Fruit fly (Drosophila melanogaster): ENCODE data around the gene beta-PheRS.

The beta-PheRS gene

dm6 chr3R:24203426-24203825 lies 49.1 kb downstream of the beta-PheRS start (continued):
- TF ChIP-seq B-H1 (GFP tag; IDR thresholded peaks at IDR 0.05) = no peak
- no peak for TF ChIP-seq pb (GFP tag; optimal IDR thresholded peaks at IDR 0.05)
- TF ChIP-seq NFAT (GFP tag; IDR thresholded peaks at IDR 0.05) = no peak
- no peak for TF ChIP-seq bab2 (GFP tag; optimal IDR thresholded peaks at IDR 0.05)
- TF ChIP-seq CG12236 (GFP tag; optimal IDR thresholded peaks at IDR 0.05) = no peak
- 0 out of 4 replicates have a peak, but pooled peaks have one; percentile 27 for TF ChIP-seq chinmo (GFP tag; IDR thresholded peaks at IDR 0.05; ENCODE audit: partially characterized antibody)
- TF ChIP-seq dmrt99B (tag; optimal IDR thresholded peaks at IDR 0.05) = peak; percentile 66
- peak; percentile 15 for TF ChIP-seq CG18262 (tag; optimal IDR thresholded peaks at IDR 0.05)
- peak; percentile 36 for TF ChIP-seq unpg (GFP tag; optimal IDR thresholded peaks at IDR 0.05)
- no peak for TF ChIP-seq CG6254 (GFP tag; optimal IDR thresholded peaks at IDR 0.05)
- 0 out of 3 replicates have a peak, but pooled peaks have one; percentile 44 for TF ChIP-seq Optix (GFP tag; IDR thresholded peaks at IDR 0.05)
- TF ChIP-seq CG4730 (GFP tag; IDR thresholded peaks at IDR 0.05) = no peak
- TF ChIP-seq ATbp (GFP tag; optimal IDR thresholded peaks at IDR 0.05) = peak; percentile 23
- TF ChIP-seq CG42726 (GFP tag; IDR thresholded peaks at IDR 0.05; ENCODE audit: partially characterized antibody) = no peak
- no peak for TF ChIP-seq CG9609 (GFP tag; optimal IDR thresholded peaks at IDR 0.05)
- peak in 1 of 3 experiments; percentile 17 for TF ChIP-seq lola (GFP tag; optimal IDR thresholded peaks at IDR 0.05)
- TF ChIP-seq Mad (GFP tag; optimal IDR thresholded peaks at IDR 0.05) = no peak
- no peak for TF ChIP-seq Nf-YA (GFP tag; IDR thresholded peaks at IDR 0.05)
- no peak for TF ChIP-seq Hmr (GFP tag; optimal IDR thresholded peaks at IDR 0.05)
- TF ChIP-seq danr (GFP tag; IDR thresholded peaks at IDR 0.05) = no peak
- TF ChIP-seq lab (GFP tag; optimal IDR thresholded peaks at IDR 0.05) = no peak
- TF ChIP-seq hbn (GFP tag; IDR thresholded peaks at IDR 0.05; ENCODE audit: partially characterized antibody) = no peak
- TF ChIP-seq CG15696 (tag; optimal IDR thresholded peaks at IDR 0.05) = no peak
- peak; percentile 15 for TF ChIP-seq CG2875 (GFP tag; optimal IDR thresholded peaks at IDR 0.05)
- no peak for TF ChIP-seq ham (GFP tag; IDR thresholded peaks at IDR 0.05)
- TF ChIP-seq CG5180 (GFP tag; optimal IDR thresholded peaks at IDR 0.05) = no peak
- peak; percentile 44 for TF ChIP-seq phol (tag; optimal IDR thresholded peaks at IDR 0.05)
- no peak for TF ChIP-seq CG13296 (GFP tag; optimal IDR thresholded peaks at IDR 0.05)
- no peak for TF ChIP-seq zen (tag; optimal IDR thresholded peaks at IDR 0.05)
- TF ChIP-seq CG4854 (GFP tag; optimal IDR thresholded peaks at IDR 0.05) = no peak
- TF ChIP-seq ftz-f1 (GFP tag; optimal IDR thresholded peaks at IDR 0.05) = no peak
- TF ChIP-seq CG6854 (GFP tag; optimal IDR thresholded peaks at IDR 0.05) = no peak
- TF ChIP-seq CG2129 (GFP tag; IDR thresholded peaks at IDR 0.05; ENCODE audit: partially characterized antibody) = no peak
- TF ChIP-seq shn (GFP tag; optimal IDR thresholded peaks at IDR 0.05) = no peak
- peak; percentile 6 for TF ChIP-seq Ssrp (tag; optimal IDR thresholded peaks at IDR 0.05)
- TF ChIP-seq CG43689 (GFP tag; IDR thresholded peaks at IDR 0.05) = no peak
- no peak for TF ChIP-seq Kr (GFP tag; optimal IDR thresholded peaks at IDR 0.05)
- TF ChIP-seq usp (GFP tag; optimal IDR thresholded peaks at IDR 0.05) = no peak
- no peak for TF ChIP-seq tgo (GFP tag; IDR thresholded peaks at IDR 0.05)
- no peak for TF ChIP-seq Fer3 (tag; optimal IDR thresholded peaks at IDR 0.05)
- no peak for TF ChIP-seq luna (GFP tag; optimal IDR thresholded peaks at IDR 0.05)
- no peak for TF ChIP-seq Pdp1 (GFP tag; optimal IDR thresholded peaks at IDR 0.05)
- TF ChIP-seq Bdp1 (GFP tag; optimal IDR thresholded peaks at IDR 0.05) = no peak
- no peak for TF ChIP-seq gce (GFP tag; IDR thresholded peaks at IDR 0.05)
- TF ChIP-seq Lhr (GFP tag; optimal IDR thresholded peaks at IDR 0.05) = no peak
- no peak for TF ChIP-seq CG8089 (GFP tag; optimal IDR thresholded peaks at IDR 0.05)
- no peak for TF ChIP-seq Aef1 (GFP tag; IDR thresholded peaks at IDR 0.05)
- TF ChIP-seq sob (GFP tag; IDR thresholded peaks at IDR 0.05) = no peak
- no peak for TF ChIP-seq Jarid2 (GFP tag; optimal IDR thresholded peaks at IDR 0.05)
- TF ChIP-seq Meics (GFP tag; optimal IDR thresholded peaks at IDR 0.05) = no peak
- 0 out of 2 replicates have a peak, but pooled peaks have one; percentile 3 for TF ChIP-seq CG5953 (GFP tag; IDR thresholded peaks at IDR 0.05)

Measured in whole organism, embryonic.